Worm (Caenorhabditis elegans): ENCODE results near the gene str-35.

str-35 gene

ce11 chrV:4495114-4495819, 20.6 kb downstream of the str-35 start (continued):
- no peak for TF ChIP-seq tbp1 (GFP tag; optimal IDR thresholded peaks at IDR 0.05)
- TF ChIP-seq lag-1 (GFP tag; IDR thresholded peaks at IDR 0.05), result no peak
- TF ChIP-seq lsy-27 (tag; optimal IDR thresholded peaks at IDR 0.05; ENCODE audit: borderline replicate concordance, insufficient read depth), result no peak
- TF ChIP-seq Y79H2A.3 (GFP tag; conservative IDR thresholded peaks at IDR 0.05), result no peak
- TF ChIP-seq ccch-3 (GFP tag; optimal IDR thresholded peaks at IDR 0.05), result no peak
- TF ChIP-seq rpc-1 (optimal IDR thresholded peaks at IDR 0.05), result no peak
- no peak for TF ChIP-seq rpc-1 (tag; optimal IDR thresholded peaks at IDR 0.05)
- no peak for TF ChIP-seq F10E7.11 (tag; optimal IDR thresholded peaks at IDR 0.05)
- TF ChIP-seq efl-1 (GFP tag; optimal IDR thresholded peaks at IDR 0.05), result no peak
- TF ChIP-seq akir-1 (GFP tag; optimal IDR thresholded peaks at IDR 0.05), result no peak
- TF ChIP-seq nhr-80 (tag; optimal IDR thresholded peaks at IDR 0.05), result peak; percentile 71
- TF ChIP-seq ztf-18 (tag; optimal IDR thresholded peaks at IDR 0.05), result no peak
- no peak for TF ChIP-seq T26A5.8 (tag; optimal IDR thresholded peaks at IDR 0.05)
- TF ChIP-seq lin-26 (GFP tag; IDR thresholded peaks at IDR 0.05), result no peak
- TF ChIP-seq ceh-79 (tag; optimal IDR thresholded peaks at IDR 0.05), result no peak
- no peak for TF ChIP-seq let-526 (GFP tag; IDR thresholded peaks at IDR 0.05)
- TF ChIP-seq Y56A3A.18 (GFP tag; IDR thresholded peaks at IDR 0.05), result no peak
- TF ChIP-seq bed-1 (GFP tag; IDR thresholded peaks at IDR 0.05), result no peak
- TF ChIP-seq egl-44 (GFP tag; IDR thresholded peaks at IDR 0.05), result 0 out of 2 replicates have a peak, but pooled peaks have one; percentile 32
- no peak for TF ChIP-seq pha-4 (tag; optimal IDR thresholded peaks at IDR 0.05)
- no peak for TF ChIP-seq snpc-1.1 (tag; optimal IDR thresholded peaks at IDR 0.05; ENCODE audit: insufficient read depth)
- TF ChIP-seq F22D6.2 (tag; optimal IDR thresholded peaks at IDR 0.05), result no peak
- TF ChIP-seq attf-5 (GFP tag; optimal IDR thresholded peaks at IDR 0.05), result no peak
- no peak for TF ChIP-seq gei-17 (GFP tag; optimal IDR thresholded peaks at IDR 0.05)
- TF ChIP-seq nhr-27 (tag; optimal IDR thresholded peaks at IDR 0.05), result no peak
- TF ChIP-seq hsf-1 (GFP tag; IDR thresholded peaks at IDR 0.05), result no peak
- TF ChIP-seq nfya-2 (GFP tag; IDR thresholded peaks at IDR 0.05), result no peak
- no peak for TF ChIP-seq chd-7 (tag; optimal IDR thresholded peaks at IDR 0.05)
- no peak for TF ChIP-seq F52B5.7 (tag; optimal IDR thresholded peaks at IDR 0.05)
- no peak for TF ChIP-seq hlh-12 (tag; optimal IDR thresholded peaks at IDR 0.05)
- peak; percentile 27; the same call in 1 of the 2 replicates for TF ChIP-seq B0336.3 (GFP tag; IDR thresholded peaks at IDR 0.05)

- TF ChIP-seq ccch-3 (GFP tag; optimal IDR thresholded peaks at IDR 0.05), result no peak
- no peak for TF ChIP-seq sea-2 (GFP tag; IDR thresholded peaks at IDR 0.05)
- 0 out of 2 replicates have a peak, but pooled peaks have one; percentile 7 for TF ChIP-seq ztf-25 (GFP tag; IDR thresholded peaks at IDR 0.05)
- TF ChIP-seq nhr-80 (tag; optimal IDR thresholded peaks at IDR 0.05), result peak; percentile 23
- no peak for TF ChIP-seq die-1 (tag; optimal IDR thresholded peaks at IDR 0.05)
- TF ChIP-seq snpc-4 (GFP tag; optimal IDR thresholded peaks at IDR 0.05), result no peak
- TF ChIP-seq snpc-4 (tag; optimal IDR thresholded peaks at IDR 0.05), result no peak
- TF ChIP-seq C17E4.6 (GFP tag; IDR thresholded peaks at IDR 0.05), result no peak
- no peak for TF ChIP-seq nhr-90 (tag; optimal IDR thresholded peaks at IDR 0.05)
- no peak for TF ChIP-seq zfh-2 (GFP tag; conservative IDR thresholded peaks at IDR 0.05)
- no peak for TF ChIP-seq hmg-20 (GFP tag; IDR thresholded peaks at IDR 0.05)
These were observed 21.5 kb downstream of the str-35 start for ce11 chrV:4496104-4496586.

All from whole organism, young adult.